Worm (Caenorhabditis elegans) whole organism, young adult: Measurements from ENCODE around the gene Y57G11B.6.
A peak's percentile ranks its signal among the peaks of the same experiment; 100 is the strongest.

Source experiments
- B0019.2 ChIP-seq: fragments of 200-800 bp; sonication (Bioruptor generic); conservative IDR thresholded peaks from 2 replicates; pipeline ENCODE4 v1.3.6; 2022; ENCODE audit warnings: missing genetic modification reagents, missing genetic modification characterization, missing compliant biosample characterization
- F22D6.2 ChIP-seq: sonication (generic microtip); optimal IDR thresholded peaks from 2 replicates; lab custom pipeline; 2016; ENCODE audit warnings: mild to moderate bottlenecking, missing genetic modification characterization, missing compliant biosample characterization
- F52B5.7 ChIP-seq: sonication (generic microtip); optimal IDR thresholded peaks from 2 replicates; lab custom pipeline; 2016; ENCODE audit warnings: mild to moderate bottlenecking, missing genetic modification characterization, missing compliant biosample characterization
- F55B11.4 ChIP-seq: sonication (generic microtip); optimal IDR thresholded peaks from 2 replicates; lab custom pipeline; 2016; ENCODE audit warnings: missing compliant biosample characterization, missing genetic modification characterization, borderline replicate concordance; ENCODE audit not compliant: insufficient read depth
- Y53G8AR.9 ChIP-seq: fragments of 200-800 bp; sonication (Bioruptor generic); conservative IDR thresholded peaks from 2 replicates; pipeline ENCODE4 v1.3.6; 2022; ENCODE audit warnings: missing genetic modification reagents, missing genetic modification characterization, missing compliant biosample characterization
- Y56A3A.18 ChIP-seq: fragments of 200-800 bp; sonication (Bioruptor generic); IDR thresholded peaks from 2 replicates; pipeline ENCODE4 v1.3.6; 2022; ENCODE audit warnings: missing genetic modification reagents, missing genetic modification characterization, missing compliant biosample characterization
- Y67H2A.10 ChIP-seq: fragments of 200-800 bp; sonication (Bioruptor generic); conservative IDR thresholded peaks from 2 replicates; pipeline ENCODE4 v1.3.6; 2022; ENCODE audit warnings: missing genetic modification reagents, missing genetic modification characterization, missing compliant biosample characterization
- aptf-2 ChIP-seq: fragments of 200-800 bp; sonication (Bioruptor generic); conservative IDR thresholded peaks from 2 replicates; pipeline ENCODE4 v1.3.6; 2022; ENCODE audit warnings: missing genetic modification reagents, missing genetic modification characterization, missing compliant biosample characterization
- aptf-3 ChIP-seq: fragments of 200-800 bp; sonication (Bioruptor generic); IDR thresholded peaks from 2 replicates; pipeline ENCODE4 v1.3.6; 2022; ENCODE audit warnings: missing genetic modification characterization, missing compliant biosample characterization
- attf-5 ChIP-seq: fragments of 200-800 bp; sonication (Bioruptor generic); optimal IDR thresholded peaks from 2 replicates; lab custom pipeline; 2018; ENCODE audit warnings: mild to moderate bottlenecking, missing genetic modification characterization, missing compliant biosample characterization
- attf-6 ChIP-seq: fragments of 200-800 bp; sonication (Bioruptor generic); IDR thresholded peaks from 2 replicates; pipeline ENCODE4 v1.3.6; 2022; ENCODE audit warnings: missing genetic modification reagents, missing genetic modification characterization, missing compliant biosample characterization
- cebp-2 ChIP-seq: fragments of 200-800 bp; sonication (Bioruptor generic); IDR thresholded peaks from 2 replicates; pipeline ENCODE4 v1.3.6; 2022; ENCODE audit warnings: missing genetic modification characterization, missing compliant biosample characterization
- ceh-100 ChIP-seq: fragments of 200-800 bp; sonication (Bioruptor generic); IDR thresholded peaks from 2 replicates; pipeline ENCODE4 v1.3.6; 2022; ENCODE audit warnings: missing genetic modification reagents, missing genetic modification characterization, missing compliant biosample characterization
- ceh-58 ChIP-seq: fragments of 200-800 bp; sonication (Bioruptor generic); IDR thresholded peaks from 2 replicates; pipeline ENCODE4 v1.3.6; 2022; ENCODE audit warnings: missing genetic modification characterization, missing compliant biosample characterization
- hsf-1 ChIP-seq: fragments of 200-800 bp; sonication (Bioruptor generic); IDR thresholded peaks from 2 replicates; pipeline ENCODE4 v1.3.6; 2022; ENCODE audit warnings: missing genetic modification reagents, missing genetic modification characterization, missing compliant biosample characterization
- lag-1 ChIP-seq: fragments of 200-800 bp; sonication (Bioruptor generic); IDR thresholded peaks from 2 replicates; pipeline ENCODE4 v1.3.6; 2022; ENCODE audit warnings: missing genetic modification reagents, missing genetic modification characterization, missing compliant biosample characterization
- lin-26 ChIP-seq: fragments of 200-800 bp; sonication (Bioruptor generic); IDR thresholded peaks from 2 replicates; pipeline ENCODE4 v1.3.6; 2022; ENCODE audit warnings: missing genetic modification reagents, missing genetic modification characterization, missing compliant biosample characterization
- mes-4 ChIP-seq: sonication (generic microtip); optimal IDR thresholded peaks from 2 replicates; lab custom pipeline; 2016; ENCODE audit warnings: missing genotype, missing genetic modification characterization, missing compliant biosample characterization
- nhr-179 ChIP-seq: sonication (generic microtip); optimal IDR thresholded peaks from 2 replicates; lab custom pipeline; 2016; ENCODE audit warnings: mild to moderate bottlenecking, missing genetic modification characterization, missing compliant biosample characterization
- rpc-1 ChIP-seq, 2 experiments: fragments of 150-350 bp in 1 of 2; sonication (generic microtip) in 1 of 2; optimal IDR thresholded peaks; 2 replicates each; lab custom pipeline; 2014 to 2018; ENCODE audit warnings: missing biosample characterization in 1 of 2, missing genetic modification characterization in 1 of 2, missing genetic modification reagents in 1 of 2, missing genotype in 1 of 2
- sdz-38 ChIP-seq: sonication (generic microtip); optimal IDR thresholded peaks from 2 replicates; lab custom pipeline; 2016; ENCODE audit warnings: missing genotype, missing genetic modification characterization, missing compliant biosample characterization
- snpc-1.1 ChIP-seq: sonication (generic microtip); optimal IDR thresholded peaks from 2 replicates; lab custom pipeline; 2017; ENCODE audit warnings: missing genetic modification characterization, mild to moderate bottlenecking, missing compliant biosample characterization, antibody characterized with exemption, moderate library complexity, missing genotype, missing genetic modification reagents; ENCODE audit not compliant: insufficient read depth
- snpc-4 ChIP-seq, 5 experiments: fragments of 150-350 bp in 1 of 5; sonication (generic microtip) in 4 of 5; optimal IDR thresholded peaks; 2 replicates each; lab custom pipeline; 2014 to 2018; ENCODE audit warnings: missing genetic modification characterization in 5 of 5, missing biosample characterization in 3 of 5, antibody characterized with exemption in 2 of 5, mild to moderate bottlenecking in 2 of 5, missing compliant biosample characterization in 2 of 5, missing genotype in 2 of 5, moderate library complexity in 2 of 5, missing genetic modification reagents in 1 of 5
- sptf-2 ChIP-seq: fragments of 200-800 bp; sonication (Bioruptor generic); optimal IDR thresholded peaks from 2 replicates; lab custom pipeline; 2018; ENCODE audit warnings: mild to moderate bottlenecking, missing genetic modification characterization, missing compliant biosample characterization
- tbx-9 ChIP-seq: sonication (generic microtip); optimal IDR thresholded peaks from 2 replicates; lab custom pipeline; 2016; ENCODE audit warnings: borderline replicate concordance, missing genetic modification characterization, inconsistent platforms, missing compliant biosample characterization
- zim-3 ChIP-seq: sonication (generic microtip); optimal IDR thresholded peaks from 2 replicates; lab custom pipeline; 2017; ENCODE audit warnings: mild to moderate bottlenecking, missing genetic modification characterization, moderate library complexity, missing compliant biosample characterization
- ztf-18 ChIP-seq: sonication (generic microtip); optimal IDR thresholded peaks from 2 replicates; lab custom pipeline; 2016; ENCODE audit warnings: missing genotype, mild to moderate bottlenecking, missing genetic modification characterization, missing compliant biosample characterization
- ztf-25 ChIP-seq: fragments of 200-800 bp; sonication (Bioruptor generic); IDR thresholded peaks from 2 replicates; pipeline ENCODE4 v1.3.6; 2022; ENCODE audit warnings: missing genetic modification reagents, missing genetic modification characterization, missing compliant biosample characterization

Y57G11B.6 gene

ce11 chrIV:14523568-14523967, 31.1 kb downstream of the Y57G11B.6 start, which contains the start of gene srh-63:
Gene srh-63 (plus strand): TSS chrIV:14523868.
- TF ChIP-seq aptf-2 (GFP tag; lab: Robert Waterston, UW): no peak
- TF ChIP-seq tbx-9 (tag; lab: Kevin White, UChicago): no peak
- no peak for TF ChIP-seq ceh-100
- no peak for TF ChIP-seq Y56A3A.18
- no peak for TF ChIP-seq attf-5
- no peak for TF ChIP-seq aptf-3 (GFP tag; lab: Robert Waterston, UW)
- TF ChIP-seq mes-4 (tag; lab: Kevin White, UChicago): no peak
- TF ChIP-seq snpc-4 (GFP tag; optimal IDR thresholded peaks at IDR 0.05; lab: Kevin White, UChicago): no peak
- no peak for TF ChIP-seq snpc-4 (tag; optimal IDR thresholded peaks at IDR 0.05; lab: Kevin White, UChicago)
- no peak for TF ChIP-seq hsf-1 (GFP tag; lab: Robert Waterston, UW)
- TF ChIP-seq attf-6 (GFP tag; lab: Robert Waterston, UW): no peak
- no peak for TF ChIP-seq F22D6.2
- TF ChIP-seq F52B5.7 (tag; lab: Kevin White, UChicago): no peak
- TF ChIP-seq F55B11.4: no peak
- no peak for TF ChIP-seq ceh-58 (GFP tag; lab: Robert Waterston, UW)
- TF ChIP-seq rpc-1 (optimal IDR thresholded peaks at IDR 0.05; lab: Kevin White, UChicago): no peak
- no peak for TF ChIP-seq rpc-1 (tag; optimal IDR thresholded peaks at IDR 0.05; lab: Kevin White, UChicago)
- TF ChIP-seq lin-26: no peak
- no peak for TF ChIP-seq Y67H2A.10 (GFP tag; lab: Robert Waterston, UW)
- TF ChIP-seq sdz-38: no peak
- no peak for TF ChIP-seq zim-3 (tag; lab: Kevin White, UChicago)
- TF ChIP-seq, all 124 proteins: peak for 0

ce11 chrIV:14519423-14519822, 35.3 kb downstream of the Y57G11B.6 start, which contains the start of the genes Y57G11A.2 and T27E7.1:
Gene Y57G11A.2 (minus strand): TSS chrIV:14519523.
Gene T27E7.1 (plus strand): TSS chrIV:14519759.
- TF ChIP-seq sptf-2 (GFP tag; lab: Kevin White, UChicago) (no peak), Y53G8AR.9 (no peak), F22D6.2 (no peak)

ce11 chrIV:14515162-14515561, 39.5 kb downstream of the Y57G11B.6 start:
- TF ChIP-seq attf-6 (GFP tag; lab: Robert Waterston, UW) (0 out of 2 replicates have a peak, but pooled peaks have one; percentile 12), cebp-2 (GFP tag; lab: Robert Waterston, UW) (0 out of 2 replicates have a peak, but pooled peaks have one; percentile 49), snpc-4 (GFP tag; optimal IDR thresholded peaks at IDR 0.05; lab: Kevin White, UChicago) (no peak), snpc-4 (tag; optimal IDR thresholded peaks at IDR 0.05; lab: Kevin White, UChicago) (peak in 1 of 4 experiments; percentile 74), lag-1 (GFP tag; lab: Robert Waterston, UW) (no peak), rpc-1 (optimal IDR thresholded peaks at IDR 0.05; lab: Kevin White, UChicago) (no peak), rpc-1 (tag; optimal IDR thresholded peaks at IDR 0.05; lab: Kevin White, UChicago) (peak; percentile 37)

ce11 chrIV:14512405-14512804, 42.3 kb downstream of the Y57G11B.6 start, which contains the start of gene Y57G11A.5:
Gene Y57G11A.5 (minus strand): TSS chrIV:14512505.
- TF ChIP-seq ztf-25 (no peak), ztf-18 (tag; lab: Kevin White, UChicago) (no peak), B0019.2 (GFP tag; lab: Robert Waterston, UW) (no peak), nhr-179 (tag; lab: Kevin White, UChicago) (no peak)
- TF ChIP-seq, all 124 proteins: peak for 0

ce11 chrIV:14510344-14510793, 44.3 kb downstream of the Y57G11B.6 start:
- peak; percentile 13 for TF ChIP-seq snpc-1.1 (tag; lab: Kevin White, UChicago)
- TF ChIP-seq snpc-4 (GFP tag; optimal IDR thresholded peaks at IDR 0.05; lab: Kevin White, UChicago): peak; percentile 25
- peak in 3 of 4 experiments; percentile 59 to 96 (median 65) for TF ChIP-seq snpc-4 (tag; optimal IDR thresholded peaks at IDR 0.05; lab: Kevin White, UChicago)
- peak; percentile 84 for TF ChIP-seq attf-6 (GFP tag; lab: Robert Waterston, UW)
